Worm (Caenorhabditis elegans): ENCODE data around the gene Y62E10A.13.

Y62E10A.13 gene

ce11 chrIV:13386903-13387302 is 11.9 kb downstream of the Y62E10A.13 start, which contains the start of gene lsm-3:
TSS of gene lsm-3 (plus strand) at chrIV:13387203.
- TF ChIP-seq ceh-28 (tag; optimal IDR thresholded peaks at IDR 0.05): no peak
- no peak for TF ChIP-seq elt-3 (tag; optimal IDR thresholded peaks at IDR 0.05)
- TF ChIP-seq nhr-12 (tag; optimal IDR thresholded peaks at IDR 0.05): no peak
- TF ChIP-seq mdl-1 (tag; optimal IDR thresholded peaks at IDR 0.05): no peak
- no peak for TF ChIP-seq aly-2 (tag; optimal IDR thresholded peaks at IDR 0.05)
- no peak for TF ChIP-seq unc-39 (tag; optimal IDR thresholded peaks at IDR 0.05)
- no peak for TF ChIP-seq nhr-67 (tag; optimal IDR thresholded peaks at IDR 0.05)
- no peak for TF ChIP-seq fos-1 (tag; optimal IDR thresholded peaks at IDR 0.05)
- TF ChIP-seq ceh-16 (tag; optimal IDR thresholded peaks at IDR 0.05): no peak
- TF ChIP-seq ceh-82 (tag; optimal IDR thresholded peaks at IDR 0.05): no peak
- no peak for TF ChIP-seq snpc-4 (tag; optimal IDR thresholded peaks at IDR 0.05)
- TF ChIP-seq egl-27 (tag; optimal IDR thresholded peaks at IDR 0.05): no peak
- TF ChIP-seq skn-1 (tag; optimal IDR thresholded peaks at IDR 0.05): no peak
- TF ChIP-seq tbx-2 (tag; optimal IDR thresholded peaks at IDR 0.05): no peak

ce11 chrIV:13386043-13386442 is 12.8 kb downstream of the Y62E10A.13 start, which contains the start of the genes Y62E10A.20, Y62E10A.23 and mdt-9:
TSS of gene Y62E10A.20 (minus strand) at chrIV:13386091.
TSS of gene Y62E10A.23 (plus strand) at chrIV:13386324.
TSS of gene mdt-9 (plus strand) at chrIV:13386380.
- TF ChIP-seq ceh-82 (tag; optimal IDR thresholded peaks at IDR 0.05) (no peak), ceh-16 (tag; optimal IDR thresholded peaks at IDR 0.05) (no peak), unc-62 (GFP tag; optimal IDR thresholded peaks at IDR 0.05) (no peak), ceh-9 (tag; optimal IDR thresholded peaks at IDR 0.05) (no peak), lin-39 (tag; optimal IDR thresholded peaks at IDR 0.05) (peak; percentile 70), aly-2 (tag; optimal IDR thresholded peaks at IDR 0.05) (no peak), nhr-77 (tag; optimal IDR thresholded peaks at IDR 0.05) (no peak), nhr-25 (tag; optimal IDR thresholded peaks at IDR 0.05) (peak; percentile 72), elt-2 (tag; optimal IDR thresholded peaks at IDR 0.05) (peak; percentile 28), nhr-11 (tag; optimal IDR thresholded peaks at IDR 0.05) (no peak), nhr-67 (tag; optimal IDR thresholded peaks at IDR 0.05) (no peak), snpc-4 (tag; optimal IDR thresholded peaks at IDR 0.05) (peak; percentile 11), lsy-12 (tag; optimal IDR thresholded peaks at IDR 0.05) (no peak), unc-39 (tag; optimal IDR thresholded peaks at IDR 0.05) (no peak), hmg-11 (tag; optimal IDR thresholded peaks at IDR 0.05) (peak; percentile 66), fos-1 (tag; optimal IDR thresholded peaks at IDR 0.05) (no peak), elt-3 (tag; optimal IDR thresholded peaks at IDR 0.05) (no peak), ama-1 (optimal IDR thresholded peaks at IDR 0.05) (peak; percentile 9), pha-4 (tag; optimal IDR thresholded peaks at IDR 0.05) (peak; percentile 87), nhr-28 (tag; optimal IDR thresholded peaks at IDR 0.05) (no peak), pqm-1 (tag; optimal IDR thresholded peaks at IDR 0.05) (peak; percentile 9), fkh-10 (GFP tag; optimal IDR thresholded peaks at IDR 0.05) (peak; percentile 14), nhr-76 (tag; optimal IDR thresholded peaks at IDR 0.05) (no peak), jun-1 (tag; optimal IDR thresholded peaks at IDR 0.05) (no peak), sea-2 (GFP tag; optimal IDR thresholded peaks at IDR 0.05) (no peak), skn-1 (tag; optimal IDR thresholded peaks at IDR 0.05) (peak; percentile 32), mdl-1 (tag; optimal IDR thresholded peaks at IDR 0.05) (no peak), nhr-23 (tag; optimal IDR thresholded peaks at IDR 0.05) (peak; percentile 81), ztf-4 (tag; optimal IDR thresholded peaks at IDR 0.05) (no peak), ztf-11 (tag; optimal IDR thresholded peaks at IDR 0.05) (no peak), mml-1 (tag; optimal IDR thresholded peaks at IDR 0.05) (no peak), egl-27 (tag; optimal IDR thresholded peaks at IDR 0.05) (no peak), ZK546.5 (tag; optimal IDR thresholded peaks at IDR 0.05) (no peak), nfya-1 (tag; optimal IDR thresholded peaks at IDR 0.05; ENCODE audit: insufficient read depth) (peak; percentile 82), nhr-43 (tag; optimal IDR thresholded peaks at IDR 0.05; ENCODE audit: poor library complexity, severe bottlenecking) (peak; percentile 43), nhr-237 (tag; optimal IDR thresholded peaks at IDR 0.05) (no peak), tbx-2 (tag; optimal IDR thresholded peaks at IDR 0.05) (no peak), zag-1 (tag; optimal IDR thresholded peaks at IDR 0.05) (no peak), egl-5 (tag; optimal IDR thresholded peaks at IDR 0.05) (peak; percentile 95), elt-1 (tag; optimal IDR thresholded peaks at IDR 0.05) (no peak), lin-15B (tag; optimal IDR thresholded peaks at IDR 0.05) (peak; percentile 92), daf-12 (tag; optimal IDR thresholded peaks at IDR 0.05) (no peak), ceh-28 (tag; optimal IDR thresholded peaks at IDR 0.05) (peak; percentile 54), R02D3.7 (tag; optimal IDR thresholded peaks at IDR 0.05) (peak; percentile 53), eor-1 (tag; optimal IDR thresholded peaks at IDR 0.05) (no peak), nhr-12 (tag; optimal IDR thresholded peaks at IDR 0.05) (no peak), fkh-2 (tag; optimal IDR thresholded peaks at IDR 0.05) (no peak)
